Fruit fly (Drosophila melanogaster): ENCODE data around the gene CG32069.

The CG32069 gene

DNA sequence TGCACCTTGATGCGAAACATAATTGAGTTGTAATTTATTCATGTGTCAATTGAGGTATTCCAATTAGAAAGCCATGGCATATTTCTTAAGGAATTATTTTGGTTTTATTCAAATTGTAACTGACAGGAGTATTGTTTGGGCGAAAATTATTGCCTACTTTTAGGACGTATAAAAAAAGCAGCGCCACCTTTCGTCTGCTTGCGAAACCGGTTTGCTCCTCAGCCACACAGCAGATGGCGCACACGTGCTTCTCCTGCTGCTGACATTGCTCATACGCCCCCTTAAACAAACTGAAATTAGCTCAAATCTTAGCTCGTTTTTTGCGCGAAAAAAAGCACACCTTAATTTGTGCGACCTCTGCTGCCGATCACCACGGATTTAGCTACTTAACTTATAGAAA lies 14.5 kb downstream of the CG32069 start (continued):
- TF ChIP-seq CG7963 (GFP tag; IDR thresholded peaks at IDR 0.05; ENCODE audit: partially characterized antibody), result no peak
- TF ChIP-seq bigmax (GFP tag; optimal IDR thresholded peaks at IDR 0.05), result no peak
- TF ChIP-seq CoRest (tag; optimal IDR thresholded peaks at IDR 0.05), result peak; percentile 69
- peak; percentile 59 for TF ChIP-seq dmrt11E (tag; optimal IDR thresholded peaks at IDR 0.05)
- TF ChIP-seq CG2889 (GFP tag; IDR thresholded peaks at IDR 0.05), result no peak
- TF ChIP-seq btn (GFP tag; optimal IDR thresholded peaks at IDR 0.05), result peak; percentile 42
- peak; percentile 89 for TF ChIP-seq CG10979 (tag; optimal IDR thresholded peaks at IDR 0.05)
- no peak for TF ChIP-seq Dref (GFP tag; IDR thresholded peaks at IDR 0.05)
- peak; percentile 7 for TF ChIP-seq pzg (GFP tag; optimal IDR thresholded peaks at IDR 0.05)
- TF ChIP-seq CHES-1-like (GFP tag; optimal IDR thresholded peaks at IDR 0.05), result peak; percentile 30
- TF ChIP-seq ro (GFP tag; IDR thresholded peaks at IDR 0.05), result no peak; the same call in 1 of the 2 replicates
- no peak for TF ChIP-seq lbe (GFP tag; optimal IDR thresholded peaks at IDR 0.05)

dm6 chr3L:11046559-11046958 lies 15.9 kb downstream of the CG32069 start:
- TF ChIP-seq CG2129 (GFP tag; IDR thresholded peaks at IDR 0.05; ENCODE audit: partially characterized antibody), result no peak
- TF ChIP-seq CG17328 (GFP tag; IDR thresholded peaks at IDR 0.05), result no peak
- no peak for TF ChIP-seq CG13775 (GFP tag; optimal IDR thresholded peaks at IDR 0.05)
- TF ChIP-seq Oaz (GFP tag; IDR thresholded peaks at IDR 0.05), result no peak
- TF ChIP-seq Xrp1 (GFP tag; IDR thresholded peaks at IDR 0.05), result no peak
- no peak for TF ChIP-seq CG5953 (GFP tag; IDR thresholded peaks at IDR 0.05)
- TF ChIP-seq gsb (GFP tag; IDR thresholded peaks at IDR 0.05), result no peak
- no peak for TF ChIP-seq CG7271 (tag; optimal IDR thresholded peaks at IDR 0.05)
- TF ChIP-seq CG7786 (GFP tag; optimal IDR thresholded peaks at IDR 0.05), result no peak
- no peak for TF ChIP-seq Dip3 (GFP tag; optimal IDR thresholded peaks at IDR 0.05)
- no peak for TF ChIP-seq Kr (GFP tag; optimal IDR thresholded peaks at IDR 0.05)
- no peak for TF ChIP-seq CG8388 (GFP tag; optimal IDR thresholded peaks at IDR 0.05)
- TF ChIP-seq CG13287 (GFP tag; IDR thresholded peaks at IDR 0.05; ENCODE audit: partially characterized antibody), result no peak
- no peak for TF ChIP-seq mirr (GFP tag; optimal IDR thresholded peaks at IDR 0.05)
- no peak for TF ChIP-seq CG11085 (GFP tag; IDR thresholded peaks at IDR 0.05)
- TF ChIP-seq btn (GFP tag; optimal IDR thresholded peaks at IDR 0.05), result no peak
- TF ChIP-seq cad (GFP tag; optimal IDR thresholded peaks at IDR 0.05), result peak; percentile 29
- TF ChIP-seq Bdp1 (GFP tag; optimal IDR thresholded peaks at IDR 0.05), result no peak
- TF ChIP-seq Ets65A (GFP tag), result no peak
- TF ChIP-seq Ada2b (GFP tag; IDR thresholded peaks at IDR 0.05), result no peak
- TF ChIP-seq tin (GFP tag; optimal IDR thresholded peaks at IDR 0.05), result no peak
- TF ChIP-seq Doc2 (GFP tag; IDR thresholded peaks at IDR 0.05), result no peak
- no peak for TF ChIP-seq CG10209 (GFP tag; optimal IDR thresholded peaks at IDR 0.05)
- no peak for TF ChIP-seq CG7357 (GFP tag; IDR thresholded peaks at IDR 0.05)
- no peak for TF ChIP-seq CG8765 (GFP tag; IDR thresholded peaks at IDR 0.05)
- TF ChIP-seq CG8089 (GFP tag; optimal IDR thresholded peaks at IDR 0.05), result no peak
- no peak for TF ChIP-seq CG6654 (GFP tag; optimal IDR thresholded peaks at IDR 0.05)
- TF ChIP-seq CG11723 (GFP tag; optimal IDR thresholded peaks at IDR 0.05), result no peak
- TF ChIP-seq pros (GFP tag; optimal IDR thresholded peaks at IDR 0.05), result peak; percentile 52
- no peak for TF ChIP-seq Awh (GFP tag; IDR thresholded peaks at IDR 0.05)
- no peak for TF ChIP-seq tgo (GFP tag; IDR thresholded peaks at IDR 0.05)
- no peak for TF ChIP-seq CG10979 (tag; optimal IDR thresholded peaks at IDR 0.05)
- no peak for TF ChIP-seq CG7745 (tag; optimal IDR thresholded peaks at IDR 0.05)
- no peak for TF ChIP-seq h (optimal IDR thresholded peaks at IDR 0.05)
- no peak for TF ChIP-seq Dbx (GFP tag; IDR thresholded peaks at IDR 0.05)
- TF ChIP-seq vfl (GFP tag; optimal IDR thresholded peaks at IDR 0.05), result no peak
- no peak for TF ChIP-seq pan (optimal IDR thresholded peaks at IDR 0.05)
- peak in 1 of 2 experiments; percentile 18 for TF ChIP-seq pan (GFP tag; optimal IDR thresholded peaks at IDR 0.05 in 1 of 2, IDR thresholded peaks at IDR 0.05 in 1 of 2)
- no peak for TF ChIP-seq D19A (tag; optimal IDR thresholded peaks at IDR 0.05)
- TF ChIP-seq CG12769 (tag; optimal IDR thresholded peaks at IDR 0.05), result no peak
- TF ChIP-seq crol (GFP tag; IDR thresholded peaks at IDR 0.05), result peak; percentile 91
- no peak for TF ChIP-seq CG15479 (GFP tag; optimal IDR thresholded peaks at IDR 0.05)
